Fruit fly (Drosophila melanogaster) whole organism, pupa: ENCODE data around the gene CG43184.

Experiments
- CG10348 ChIP-seq: fragments of 200-800 bp; sonication (Bioruptor generic); IDR thresholded peaks from 2 replicates; pipeline ENCODE4 v1.3.6; 2022; ENCODE audit warnings: missing biosample characterization, missing genetic modification characterization
- CG12605 ChIP-seq: fragments of 200-800 bp; sonication (Bioruptor generic); IDR thresholded peaks from 2 replicates; pipeline ENCODE4 v1.3.6; 2022; ENCODE audit warnings: missing biosample characterization, missing genetic modification characterization
- CG13204 ChIP-seq: fragments of 200-800 bp; sonication (Bioruptor generic); optimal IDR thresholded peaks from 2 replicates; lab custom pipeline; 2018; ENCODE audit warnings: missing biosample characterization, mild to moderate bottlenecking, missing genetic modification characterization, moderate library complexity
- CG14655 ChIP-seq: fragments of 200-800 bp; sonication (Bioruptor generic); optimal IDR thresholded peaks from 3 replicates; lab custom pipeline; 2017; ENCODE audit warnings: mild to moderate bottlenecking, missing biosample characterization, missing genetic modification reagents, missing genetic modification characterization
- CG15710 ChIP-seq: fragments of 200-800 bp; sonication (Bioruptor generic); optimal IDR thresholded peaks from 2 replicates; lab custom pipeline; 2018; ENCODE audit warnings: missing biosample characterization, mild to moderate bottlenecking, missing genetic modification characterization, moderate library complexity
- CG17806 ChIP-seq: fragments of 200-800 bp; sonication (Bioruptor generic); optimal IDR thresholded peaks from 2 replicates; lab custom pipeline; 2018; ENCODE audit warnings: missing biosample characterization, mild to moderate bottlenecking, missing genetic modification characterization, moderate library complexity
- CG32121 ChIP-seq: fragments of 200-800 bp; sonication (Bioruptor generic); IDR thresholded peaks from 2 replicates; pipeline ENCODE4 v1.3.6; 2022; ENCODE audit warnings: missing biosample characterization, missing genetic modification characterization
- CG34367 ChIP-seq: fragments of 200-800 bp; sonication (Bioruptor generic); optimal IDR thresholded peaks from 2 replicates; lab custom pipeline; 2018; ENCODE audit warnings: missing biosample characterization, mild to moderate bottlenecking, missing genetic modification characterization
- CG4496 ChIP-seq: fragments of 200-800 bp; sonication (Bioruptor generic); IDR thresholded peaks from 3 replicates; pipeline ENCODE4 v1.3.6; 2022; ENCODE audit warnings: missing biosample characterization, missing genetic modification characterization
- CG8159 ChIP-seq: fragments of 200-800 bp; sonication (Bioruptor generic); optimal IDR thresholded peaks from 3 replicates; lab custom pipeline; 2018; ENCODE audit warnings: missing biosample characterization, mild to moderate bottlenecking, missing genetic modification characterization, moderate library complexity
- CG8301 ChIP-seq: fragments of 200-800 bp; sonication (Bioruptor generic); optimal IDR thresholded peaks from 2 replicates; lab custom pipeline; 2018; ENCODE audit warnings: missing biosample characterization, mild to moderate bottlenecking, missing genetic modification characterization
- CG9948 ChIP-seq: fragments of 200-800 bp; sonication (Bioruptor generic); optimal IDR thresholded peaks from 2 replicates; lab custom pipeline; 2018; ENCODE audit warnings: missing biosample characterization, mild to moderate bottlenecking, missing genetic modification characterization, moderate library complexity
- D1 ChIP-seq: fragments of 200-800 bp; sonication (Bioruptor generic); optimal IDR thresholded peaks from 2 replicates; lab custom pipeline; 2018; ENCODE audit warnings: missing biosample characterization, mild to moderate bottlenecking, missing genetic modification characterization, moderate library complexity
- EcR ChIP-seq: fragments of 200-800 bp; sonication (Bioruptor generic); optimal IDR thresholded peaks from 3 replicates; lab custom pipeline; 2019; ENCODE audit warnings: missing biosample characterization, missing genetic modification characterization, mild to moderate bottlenecking, moderate library complexity, missing genetic modification reagents
- Ets98B ChIP-seq: fragments of 200-800 bp; sonication (Bioruptor generic); IDR thresholded peaks from 2 replicates; pipeline ENCODE4 v1.3.6; 2022; ENCODE audit warnings: missing biosample characterization, missing genetic modification characterization
- Pif1A ChIP-seq: fragments of 200-800 bp; sonication (Bioruptor generic); optimal IDR thresholded peaks from 3 replicates; lab custom pipeline; 2016; ENCODE audit warnings: missing biosample characterization, missing genetic modification characterization
- Pif1B ChIP-seq: fragments of 200-800 bp; sonication (Bioruptor generic); optimal IDR thresholded peaks from 3 replicates; lab custom pipeline; 2016; ENCODE audit warnings: missing biosample characterization, missing genetic modification characterization
- Snoo ChIP-seq: fragments of 200-800 bp; sonication (Bioruptor generic); optimal IDR thresholded peaks from 3 replicates; lab custom pipeline; 2017; ENCODE audit warnings: missing biosample characterization, mild to moderate bottlenecking, missing genetic modification characterization, inconsistent platforms
- fd96Ca ChIP-seq: fragments of 200-800 bp; sonication (Bioruptor generic); IDR thresholded peaks from 3 replicates; pipeline ENCODE4 v1.3.6; 2022; ENCODE audit warnings: missing biosample characterization, missing genetic modification characterization
- gl ChIP-seq: fragments of 200-800 bp; sonication (Bioruptor generic); optimal IDR thresholded peaks from 2 replicates; lab custom pipeline; 2018; ENCODE audit warnings: missing biosample characterization, mild to moderate bottlenecking, missing genetic modification characterization
- rn ChIP-seq: fragments of 200-800 bp; sonication (Bioruptor generic); IDR thresholded peaks from 2 replicates; pipeline ENCODE4 v1.3.6; 2022; ENCODE audit warnings: missing biosample characterization, missing genetic modification characterization

Gene CG43184

DNA sequence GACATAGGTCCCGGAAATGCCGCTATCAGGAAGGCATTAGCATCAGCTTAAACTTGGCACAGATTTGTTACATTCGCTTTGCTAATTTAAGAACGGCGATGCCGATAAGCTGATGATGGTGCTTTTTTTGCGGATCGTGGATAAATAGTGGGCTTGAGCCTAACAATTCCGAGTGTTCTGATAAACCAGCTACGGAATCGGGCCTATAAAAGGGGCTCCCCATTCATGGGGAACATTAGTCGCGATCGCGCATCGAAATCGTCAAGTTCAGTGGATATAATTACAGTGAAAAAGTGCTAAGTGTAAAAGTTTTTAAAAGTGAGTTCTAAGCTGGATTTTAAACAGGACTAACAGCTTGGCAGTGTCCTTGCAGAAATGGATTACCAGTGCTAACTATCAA, 8.2 kb downstream of the CG43184 start, which contains the start of gene Hml:
Gene Hml (plus strand): TSS at position 301 of the 400 bp plus-strand sequence.
- no peak for TF ChIP-seq CG8301 (tag; lab: Kevin White, UChicago)
- no peak for TF ChIP-seq EcR (GFP tag; lab: Kevin White, UChicago)
- TF ChIP-seq CG17806 (tag; lab: Kevin White, UChicago): no peak
- no peak for TF ChIP-seq Pif1A
- TF ChIP-seq CG32121 (GFP tag; lab: Robert Waterston, UW): no peak
- no peak for TF ChIP-seq CG34367 (tag; lab: Kevin White, UChicago)
- no peak for TF ChIP-seq fd96Ca (GFP tag; lab: Robert Waterston, UW)
- TF ChIP-seq CG10348 (GFP tag; lab: Robert Waterston, UW): no peak
- TF ChIP-seq gl (tag; lab: Kevin White, UChicago): no peak
- no peak for TF ChIP-seq Ets98B
- no peak for TF ChIP-seq CG14655
- no peak for TF ChIP-seq CG12605
- TF ChIP-seq CG15710 (tag; lab: Kevin White, UChicago): no peak
- TF ChIP-seq CG13204 (GFP tag; lab: Kevin White, UChicago): no peak
- TF ChIP-seq Pif1B (GFP tag; lab: Kevin White, UChicago): no peak
- TF ChIP-seq CG4496 (GFP tag; lab: Robert Waterston, UW): no peak
- no peak for TF ChIP-seq Snoo (tag; lab: Kevin White, UChicago)
- no peak for TF ChIP-seq CG9948 (tag; lab: Kevin White, UChicago)

dm6 chr3L:13859688-13860373, 22.3 kb downstream of the CG43184 start:
- TF ChIP-seq EcR (GFP tag; lab: Kevin White, UChicago) (no peak), CG34367 (tag; lab: Kevin White, UChicago) (no peak), Snoo (tag; lab: Kevin White, UChicago) (no peak), CG8159 (tag; lab: Kevin White, UChicago) (no peak), CG10348 (GFP tag; lab: Robert Waterston, UW) (no peak)

DNA sequence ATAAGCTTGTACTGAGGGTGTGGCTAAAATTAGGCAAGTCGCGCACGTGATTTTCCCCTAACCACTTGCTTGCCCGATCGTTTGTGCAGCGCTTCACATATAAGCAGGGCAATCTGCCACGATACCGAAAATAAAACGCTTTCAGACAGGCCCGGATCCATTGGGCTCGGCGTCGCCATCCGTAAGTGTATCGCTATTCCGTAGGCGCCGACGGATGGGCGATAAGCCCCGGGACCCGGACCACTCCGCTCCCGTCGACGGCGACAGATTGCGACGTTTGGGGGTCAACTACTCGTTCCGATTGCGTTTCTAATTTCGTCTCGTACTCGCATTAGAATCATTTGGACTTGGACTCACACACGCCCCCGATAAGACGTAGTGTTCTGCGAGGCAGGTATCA, 24.8 kb downstream of the CG43184 start:
- TF ChIP-seq CG32121 (GFP tag; lab: Robert Waterston, UW) (peak; percentile 84), Ets98B (peak; percentile 73), CG4496 (GFP tag; lab: Robert Waterston, UW) (0 out of 3 replicates have a peak, but pooled peaks have one; percentile 44), gl (tag; lab: Kevin White, UChicago) (no peak), fd96Ca (GFP tag; lab: Robert Waterston, UW) (peak; percentile 80)

dm6 chr3L:13863365-13863775, 25.8 kb downstream of the CG43184 start:
- peak; percentile 49; the same call in 2 of the 3 replicates for TF ChIP-seq CG4496 (GFP tag; lab: Robert Waterston, UW)
- no peak for TF ChIP-seq CG15710 (tag; lab: Kevin White, UChicago)

- TF ChIP-seq fd96Ca (GFP tag; lab: Robert Waterston, UW) (no peak), CG8301 (tag; lab: Kevin White, UChicago) (no peak)
Measured at dm6 chr3L:13864568-13864967, 27.0 kb downstream of the CG43184 start.

- TF ChIP-seq CG17806 (tag; lab: Kevin White, UChicago): no peak
- TF ChIP-seq Ets98B: no peak
- no peak for TF ChIP-seq EcR (GFP tag; lab: Kevin White, UChicago)
- TF ChIP-seq CG34367 (tag; lab: Kevin White, UChicago): no peak
- no peak for TF ChIP-seq CG4496 (GFP tag; lab: Robert Waterston, UW)
- no peak for TF ChIP-seq fd96Ca (GFP tag; lab: Robert Waterston, UW)
- no peak for TF ChIP-seq CG14655
- TF ChIP-seq Pif1B (GFP tag; lab: Kevin White, UChicago): no peak
- TF ChIP-seq Pif1A: no peak
- no peak for TF ChIP-seq CG8301 (tag; lab: Kevin White, UChicago)
- no peak for TF ChIP-seq gl (tag; lab: Kevin White, UChicago)
- TF ChIP-seq CG8159 (tag; lab: Kevin White, UChicago): no peak
- TF ChIP-seq CG9948 (tag; lab: Kevin White, UChicago): no peak
- TF ChIP-seq CG12605: no peak
- no peak for TF ChIP-seq CG32121 (GFP tag; lab: Robert Waterston, UW)
- no peak for TF ChIP-seq Snoo (tag; lab: Kevin White, UChicago)
- no peak for TF ChIP-seq D1 (tag; lab: Kevin White, UChicago)
- no peak for TF ChIP-seq rn
- TF ChIP-seq, all 21 proteins: peak for 0
Measured at dm6 chr3L:13865484-13865883, 27.9 kb downstream of the CG43184 start.

DNA sequence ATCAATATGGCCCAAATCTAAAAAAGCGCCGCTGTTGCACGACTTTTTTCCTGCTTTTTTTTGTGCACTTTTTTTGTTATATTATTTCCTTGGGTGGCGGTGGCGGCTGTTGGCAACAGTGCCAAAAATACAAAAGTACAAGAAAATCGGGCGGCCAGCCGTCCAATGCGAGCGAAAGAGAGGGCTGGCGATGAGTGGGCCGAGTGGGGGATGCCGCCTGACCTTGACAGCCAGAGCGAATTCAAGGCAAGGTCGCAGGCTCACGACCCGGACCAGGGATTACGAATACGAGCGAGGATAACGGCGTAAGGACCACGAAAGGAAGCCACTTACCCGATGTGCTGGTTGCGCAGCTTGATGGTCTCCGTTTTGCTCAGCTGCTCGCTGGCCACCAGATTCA, 28.7 kb downstream of the CG43184 start:
- no peak for TF ChIP-seq CG14655
- TF ChIP-seq CG4496 (GFP tag; lab: Robert Waterston, UW): no peak
- TF ChIP-seq gl (tag; lab: Kevin White, UChicago): no peak
- no peak for TF ChIP-seq Pif1A
